Worm (Caenorhabditis elegans): ENCODE measurements around the gene str-204.

Gene str-204

DNA sequence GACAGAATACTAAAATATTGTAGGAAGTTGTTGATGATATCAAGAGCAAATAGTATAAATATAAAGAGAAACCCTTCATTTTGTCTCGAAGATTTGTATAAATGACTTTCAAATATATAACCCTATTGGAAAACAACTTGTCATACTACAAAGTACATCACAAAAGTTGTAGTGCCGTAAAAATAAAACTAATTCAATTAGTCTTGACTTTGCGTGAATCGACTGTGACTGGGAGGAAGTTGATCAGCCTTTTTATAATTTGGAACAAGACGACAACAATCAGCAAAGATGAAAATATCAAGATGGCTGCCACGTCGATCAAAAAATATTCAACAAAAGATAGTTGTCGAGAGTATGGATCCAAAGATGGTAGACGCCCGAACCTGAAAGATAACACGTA is 17.6 kb upstream of the str-204 start, which contains the start of gene ugt-40:
Gene ugt-40 (minus strand): TSS at position 101 of the 400 bp plus-strand sequence.
- no peak for TF ChIP-seq F13C5.2 (tag; optimal IDR thresholded peaks at IDR 0.05)
- TF ChIP-seq pes-1 (GFP tag; IDR thresholded peaks at IDR 0.05), result no peak
- no peak for TF ChIP-seq hnd-1 (tag; optimal IDR thresholded peaks at IDR 0.05)
- TF ChIP-seq aly-1 (tag; optimal IDR thresholded peaks at IDR 0.05), result no peak
- no peak for TF ChIP-seq sea-1 (GFP tag; conservative IDR thresholded peaks at IDR 0.05)
- no peak for TF ChIP-seq tra-4 (tag; optimal IDR thresholded peaks at IDR 0.05)
- TF ChIP-seq hmg-4 (GFP tag; optimal IDR thresholded peaks at IDR 0.05), result no peak
- no peak for TF ChIP-seq tbx-11 (GFP tag; IDR thresholded peaks at IDR 0.05)
- TF ChIP-seq ceh-36 (tag; optimal IDR thresholded peaks at IDR 0.05), result no peak
- no peak for TF ChIP-seq B0310.2 (tag; optimal IDR thresholded peaks at IDR 0.05)
- TF ChIP-seq ceh-13 (GFP tag; optimal IDR thresholded peaks at IDR 0.05), result no peak

DNA sequence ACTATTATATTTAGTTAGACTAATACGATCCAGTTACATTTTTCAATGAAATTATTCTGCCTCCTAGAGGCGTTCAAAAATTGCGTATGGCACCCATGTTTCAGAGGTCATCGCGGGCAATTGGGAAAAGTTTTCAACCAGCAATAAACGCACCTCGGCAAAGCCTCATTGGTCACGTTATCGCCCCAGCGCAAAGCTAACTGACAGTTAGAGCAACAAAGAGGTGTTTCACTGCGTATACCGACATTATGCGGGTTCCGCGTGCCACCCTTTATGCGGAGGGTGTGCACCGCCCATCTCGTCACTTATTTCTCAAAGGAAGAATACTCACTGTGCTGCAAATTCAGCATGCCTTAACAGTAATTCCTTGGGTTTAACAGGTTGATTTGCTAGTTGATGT is 16.8 kb upstream of the str-204 start:
- TF ChIP-seq sea-1 (GFP tag; conservative IDR thresholded peaks at IDR 0.05), result 0 out of 2 replicates have a peak, but pooled peaks have one; percentile 37
- no peak for TF ChIP-seq ceh-13 (GFP tag; optimal IDR thresholded peaks at IDR 0.05)
- TF ChIP-seq B0310.2 (tag; optimal IDR thresholded peaks at IDR 0.05), result no peak
- 0 out of 2 replicates have a peak, but pooled peaks have one; percentile 29 for TF ChIP-seq tbx-11 (GFP tag; IDR thresholded peaks at IDR 0.05)
- no peak for TF ChIP-seq hmg-4 (GFP tag; optimal IDR thresholded peaks at IDR 0.05)

DNA sequence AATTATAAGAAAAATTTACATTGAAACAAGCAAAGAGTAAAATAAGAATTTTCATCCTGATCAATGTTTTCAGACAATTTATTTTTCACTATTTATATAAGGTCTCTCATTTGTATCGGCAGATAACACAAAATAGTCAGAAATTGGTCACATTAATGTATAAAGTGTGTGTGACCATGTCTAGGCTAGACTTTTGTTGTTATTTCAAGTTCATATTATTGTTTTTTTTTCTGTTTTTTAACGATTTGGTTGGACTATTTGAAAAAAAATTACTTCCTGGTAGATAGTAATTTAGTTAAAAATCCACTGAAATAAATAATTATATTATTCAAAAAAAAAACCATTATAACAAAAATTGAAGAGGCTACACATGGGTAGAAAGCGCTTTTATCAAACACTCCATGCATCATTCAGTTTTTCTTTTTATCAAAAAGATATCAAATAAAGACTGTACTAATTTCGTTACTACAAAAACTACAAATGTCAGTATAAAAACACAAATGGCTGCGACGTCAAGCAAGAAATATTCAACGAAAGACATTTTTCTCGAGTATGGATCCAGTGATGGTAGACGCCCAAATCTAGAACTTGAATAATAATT is 14.1 kb upstream of the str-204 start, which contains the start of gene ugt-37:
Gene ugt-37 (minus strand): TSS at position 69 of the 601 bp plus-strand sequence.
- TF ChIP-seq hmg-4 (GFP tag; optimal IDR thresholded peaks at IDR 0.05), result no peak
- no peak for TF ChIP-seq aly-1 (tag; optimal IDR thresholded peaks at IDR 0.05)
- TF ChIP-seq F13C5.2 (tag; optimal IDR thresholded peaks at IDR 0.05), result no peak
- TF ChIP-seq ceh-13 (GFP tag; optimal IDR thresholded peaks at IDR 0.05), result no peak
- TF ChIP-seq scrt-1 (GFP tag; IDR thresholded peaks at IDR 0.05), result no peak

DNA sequence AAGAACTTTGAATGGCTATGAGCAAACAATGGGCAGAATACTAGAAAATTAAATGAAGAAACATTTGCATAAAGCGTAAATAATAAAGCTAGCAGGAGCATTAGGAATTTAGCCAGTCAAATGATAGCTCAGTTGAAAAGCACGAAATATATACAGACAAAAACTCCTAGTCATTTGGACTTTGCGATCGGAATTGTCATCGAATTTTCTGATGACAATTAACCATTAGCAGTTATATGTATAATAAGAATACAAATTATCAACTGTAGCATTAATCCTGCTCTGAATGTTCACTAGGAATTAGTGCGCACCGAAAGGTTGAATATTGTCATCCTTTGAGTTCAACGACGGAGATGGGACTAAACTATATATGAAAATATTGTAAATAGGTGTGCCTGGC is 12.1 kb upstream of the str-204 start, which contains the start of gene ugt-38:
Gene ugt-38 (minus strand): TSS at position 101 of the 400 bp plus-strand sequence.
- TF ChIP-seq tbx-37 (GFP tag; conservative IDR thresholded peaks at IDR 0.05), result no peak

- TF ChIP-seq B0310.2 (tag; optimal IDR thresholded peaks at IDR 0.05) (no peak), ama-1 (optimal IDR thresholded peaks at IDR 0.05) (no peak), ceh-13 (GFP tag; optimal IDR thresholded peaks at IDR 0.05) (no peak), flt-1 (GFP tag; IDR thresholded peaks at IDR 0.05) (no peak), pes-1 (GFP tag; IDR thresholded peaks at IDR 0.05) (no peak), hnd-1 (tag; optimal IDR thresholded peaks at IDR 0.05) (no peak), hmg-4 (GFP tag; optimal IDR thresholded peaks at IDR 0.05) (no peak), tbx-11 (GFP tag; IDR thresholded peaks at IDR 0.05) (no peak), ceh-36 (tag; optimal IDR thresholded peaks at IDR 0.05) (no peak), hmbx-1 (tag; optimal IDR thresholded peaks at IDR 0.05) (no peak), tbx-37 (GFP tag; conservative IDR thresholded peaks at IDR 0.05) (no peak), ets-7 (tag; optimal IDR thresholded peaks at IDR 0.05) (no peak), aly-1 (tag; optimal IDR thresholded peaks at IDR 0.05) (no peak), sea-1 (GFP tag; conservative IDR thresholded peaks at IDR 0.05) (no peak), tra-4 (tag; optimal IDR thresholded peaks at IDR 0.05) (no peak), F13C5.2 (tag; optimal IDR thresholded peaks at IDR 0.05) (no peak), scrt-1 (GFP tag; IDR thresholded peaks at IDR 0.05) (no peak)
Observed at ce11 chrV:7150570-7150969, 8.9 kb upstream of the str-204 start, which contains the start of gene F10D2.8. TSS of gene F10D2.8 (minus strand) at chrV:7150714.

- TF ChIP-seq tra-4 (tag; optimal IDR thresholded peaks at IDR 0.05), result no peak
- no peak for TF ChIP-seq ama-1 (optimal IDR thresholded peaks at IDR 0.05)
- no peak for TF ChIP-seq flt-1 (GFP tag; IDR thresholded peaks at IDR 0.05)
- no peak for TF ChIP-seq hmbx-1 (tag; optimal IDR thresholded peaks at IDR 0.05)
- no peak for TF ChIP-seq ceh-13 (GFP tag; optimal IDR thresholded peaks at IDR 0.05)
- no peak for TF ChIP-seq ets-7 (tag; optimal IDR thresholded peaks at IDR 0.05)
- no peak for TF ChIP-seq ceh-36 (tag; optimal IDR thresholded peaks at IDR 0.05)
- TF ChIP-seq sea-1 (GFP tag; conservative IDR thresholded peaks at IDR 0.05), result no peak
- no peak for TF ChIP-seq aly-1 (tag; optimal IDR thresholded peaks at IDR 0.05)
Observed at ce11 chrV:7153046-7153445, 6.4 kb upstream of the str-204 start, which contains the start of gene fat-7. TSS of gene fat-7 (minus strand) at chrV:7153146.

DNA sequence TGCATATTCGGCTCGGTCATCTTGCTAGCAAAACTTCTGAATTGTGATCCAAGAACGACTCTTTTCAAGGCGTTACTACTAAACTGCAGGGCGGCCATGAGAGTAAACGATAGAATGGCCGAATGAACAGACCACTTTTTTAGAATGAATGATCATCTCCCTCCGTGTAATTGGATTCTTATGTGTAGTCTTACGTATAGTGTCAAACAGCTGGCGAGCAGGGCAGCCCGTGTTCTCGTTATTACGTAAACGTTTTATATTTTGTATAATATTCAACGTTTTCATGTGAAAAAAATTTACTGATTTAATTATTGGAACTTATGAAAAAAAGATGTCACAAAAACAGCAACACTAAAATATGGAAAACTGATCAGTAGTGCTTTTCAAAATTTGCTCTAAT is 3.4 kb upstream of the str-204 start, which contains the start of gene F10D2.10:
Gene F10D2.10 (minus strand): TSS at position 101 of the 400 bp plus-strand sequence.
- TF ChIP-seq sea-1 (GFP tag; conservative IDR thresholded peaks at IDR 0.05), result no peak
- TF ChIP-seq hnd-1 (tag; optimal IDR thresholded peaks at IDR 0.05), result no peak
- no peak for TF ChIP-seq hmbx-1 (tag; optimal IDR thresholded peaks at IDR 0.05)
- TF ChIP-seq aly-1 (tag; optimal IDR thresholded peaks at IDR 0.05), result no peak
- TF ChIP-seq tbx-11 (GFP tag; IDR thresholded peaks at IDR 0.05), result no peak
- no peak for TF ChIP-seq ama-1 (optimal IDR thresholded peaks at IDR 0.05)
- no peak for TF ChIP-seq flt-1 (GFP tag; IDR thresholded peaks at IDR 0.05)
- no peak for TF ChIP-seq ets-7 (tag; optimal IDR thresholded peaks at IDR 0.05)
- TF ChIP-seq B0310.2 (tag; optimal IDR thresholded peaks at IDR 0.05), result no peak
- TF ChIP-seq hmg-4 (GFP tag; optimal IDR thresholded peaks at IDR 0.05), result no peak

- no peak for TF ChIP-seq aly-1 (tag; optimal IDR thresholded peaks at IDR 0.05)
- TF ChIP-seq F13C5.2 (tag; optimal IDR thresholded peaks at IDR 0.05), result no peak
- no peak for TF ChIP-seq tbx-37 (GFP tag; conservative IDR thresholded peaks at IDR 0.05)
- no peak for TF ChIP-seq tbx-11 (GFP tag; IDR thresholded peaks at IDR 0.05)
- TF ChIP-seq ceh-13 (GFP tag; optimal IDR thresholded peaks at IDR 0.05), result no peak
- no peak for TF ChIP-seq sea-1 (GFP tag; conservative IDR thresholded peaks at IDR 0.05)
- TF ChIP-seq flt-1 (GFP tag; IDR thresholded peaks at IDR 0.05), result no peak
- TF ChIP-seq hmg-4 (GFP tag; optimal IDR thresholded peaks at IDR 0.05), result no peak
- TF ChIP-seq scrt-1 (GFP tag; IDR thresholded peaks at IDR 0.05), result no peak
- no peak for TF ChIP-seq ceh-36 (tag; optimal IDR thresholded peaks at IDR 0.05)
- no peak for TF ChIP-seq ets-7 (tag; optimal IDR thresholded peaks at IDR 0.05)
- no peak for TF ChIP-seq tra-4 (tag; optimal IDR thresholded peaks at IDR 0.05)
- TF ChIP-seq pes-1 (GFP tag; IDR thresholded peaks at IDR 0.05), result no peak
- TF ChIP-seq B0310.2 (tag; optimal IDR thresholded peaks at IDR 0.05), result no peak
Observed at ce11 chrV:7157089-7157488, 2.4 kb upstream of the str-204 start, which contains the start of gene ugt-39. TSS of gene ugt-39 (plus strand) at chrV:7157142.
